Worm (Caenorhabditis elegans): Measurements from ENCODE around the gene irld-59.

The irld-59 gene

ce11 chrIV:15385181-15385580, 48.3 kb downstream of the irld-59 start (continued):
- TF ChIP-seq fkh-10 (GFP tag; optimal IDR thresholded peaks at IDR 0.05) (no peak), nhr-20 (tag; optimal IDR thresholded peaks at IDR 0.05) (peak; percentile 90), zag-1 (tag; optimal IDR thresholded peaks at IDR 0.05) (no peak), nhr-237 (tag; optimal IDR thresholded peaks at IDR 0.05) (no peak), sup-37 (GFP tag; optimal IDR thresholded peaks at IDR 0.05) (no peak), efl-3 (GFP tag; optimal IDR thresholded peaks at IDR 0.05) (no peak), efl-1 (optimal IDR thresholded peaks at IDR 0.05) (peak in 1 of 2 experiments; percentile 13), efl-1 (GFP tag; optimal IDR thresholded peaks at IDR 0.05 in 1 of 2) (peak in 1 of 2 experiments; percentile 85), nhr-28 (tag; optimal IDR thresholded peaks at IDR 0.05) (no peak), nhr-71 (tag; optimal IDR thresholded peaks at IDR 0.05) (no peak), ceh-63 (GFP tag; optimal IDR thresholded peaks at IDR 0.05) (no peak), ztf-4 (tag; optimal IDR thresholded peaks at IDR 0.05) (no peak), unc-86 (tag; optimal IDR thresholded peaks at IDR 0.05) (no peak), fkh-8 (tag; optimal IDR thresholded peaks at IDR 0.05) (no peak), hlh-4 (tag; optimal IDR thresholded peaks at IDR 0.05) (no peak), nhr-76 (tag; optimal IDR thresholded peaks at IDR 0.05) (no peak), egl-27 (tag; optimal IDR thresholded peaks at IDR 0.05) (no peak), lin-35 (GFP tag; optimal IDR thresholded peaks at IDR 0.05) (peak in 1 of 2 experiments; percentile 55), dsc-1 (tag; optimal IDR thresholded peaks at IDR 0.05) (no peak), nhr-19 (GFP tag; conservative IDR thresholded peaks at IDR 0.05) (0 out of 2 replicates have a peak, but pooled peaks have one; percentile 5), tbx-2 (tag; optimal IDR thresholded peaks at IDR 0.05) (no peak), tlp-1 (tag; optimal IDR thresholded peaks at IDR 0.05) (no peak), mef-2 (tag; optimal IDR thresholded peaks at IDR 0.05) (no peak), xbp-1 (tag; optimal IDR thresholded peaks at IDR 0.05) (no peak), isw-1 (GFP tag; IDR thresholded peaks at IDR 0.05) (no peak), pax-3 (tag; optimal IDR thresholded peaks at IDR 0.05) (no peak), snu-23 (GFP tag; optimal IDR thresholded peaks at IDR 0.05) (peak; percentile 33), lin-14 (GFP tag; optimal IDR thresholded peaks at IDR 0.05) (no peak), C04F5.9 (tag; optimal IDR thresholded peaks at IDR 0.05) (no peak), Y116A8C.19 (tag; optimal IDR thresholded peaks at IDR 0.05; ENCODE audit: borderline replicate concordance) (no peak), lin-15B (tag; optimal IDR thresholded peaks at IDR 0.05) (no peak), nhr-11 (tag; optimal IDR thresholded peaks at IDR 0.05) (no peak), ces-1 (GFP tag; optimal IDR thresholded peaks at IDR 0.05) (no peak), unc-98 (GFP tag; IDR thresholded peaks at IDR 0.05) (no peak), fkh-4 (tag; optimal IDR thresholded peaks at IDR 0.05; ENCODE audit: borderline replicate concordance) (no peak), grh-1 (GFP tag; IDR thresholded peaks at IDR 0.05) (peak; percentile 70), elt-3 (tag; optimal IDR thresholded peaks at IDR 0.05) (peak in 4 of 6 experiments; percentile 0 to 85 (median 74)), ets-5 (GFP tag; IDR thresholded peaks at IDR 0.05) (no peak), ztf-11 (tag; optimal IDR thresholded peaks at IDR 0.05) (no peak), ceh-82 (tag; optimal IDR thresholded peaks at IDR 0.05) (no peak), C16A3.4 (tag; optimal IDR thresholded peaks at IDR 0.05) (peak; percentile 14), hlh-17 (GFP tag; optimal IDR thresholded peaks at IDR 0.05; ENCODE audit: borderline replicate concordance) (no peak), ceh-88 (GFP tag; IDR thresholded peaks at IDR 0.05) (no peak), ceh-8 (GFP tag; optimal IDR thresholded peaks at IDR 0.05) (no peak), fos-1 (tag; optimal IDR thresholded peaks at IDR 0.05) (no peak)

Data from whole organism, L1 larva.